Fruit fly (Drosophila melanogaster): ENCODE results near the gene CG45676.
A peak's percentile ranks its signal among the peaks of the same experiment; 100 is the strongest.

CG45676 gene

dm6 chr3R:11418568-11418967 lies at the start of gene CG45676, which contains the start of gene bumpel:
Gene CG45676, plus strand, starts transcription at chr3R:11418885.
Gene bumpel, minus strand, starts transcription at chr3R:11418668.
- TF ChIP-seq Pif1B (GFP tag; optimal IDR thresholded peaks at IDR 0.05) (no peak), rn (GFP tag; IDR thresholded peaks at IDR 0.05) (no peak), CG32121 (GFP tag; IDR thresholded peaks at IDR 0.05) (no peak), CG14655 (GFP tag; optimal IDR thresholded peaks at IDR 0.05) (no peak), CG10348 (GFP tag; IDR thresholded peaks at IDR 0.05) (no peak), CG17806 (tag; optimal IDR thresholded peaks at IDR 0.05) (no peak), CG15710 (tag; optimal IDR thresholded peaks at IDR 0.05) (no peak)

dm6 chr3R:11370333-11370732 lies 48.4 kb upstream of the CG45676 start:
- TF ChIP-seq Pif1B (GFP tag; optimal IDR thresholded peaks at IDR 0.05) = no peak
- TF ChIP-seq Ets98B (GFP tag; IDR thresholded peaks at IDR 0.05) = no peak
- no peak for TF ChIP-seq CG15710 (tag; optimal IDR thresholded peaks at IDR 0.05)
- no peak for TF ChIP-seq CG10348 (GFP tag; IDR thresholded peaks at IDR 0.05)
- TF ChIP-seq EcR (GFP tag; optimal IDR thresholded peaks at IDR 0.05) = no peak
- TF ChIP-seq CG12605 (GFP tag; IDR thresholded peaks at IDR 0.05) = no peak
- no peak for TF ChIP-seq fd96Ca (GFP tag; IDR thresholded peaks at IDR 0.05)
- TF ChIP-seq Snoo (tag; optimal IDR thresholded peaks at IDR 0.05) = no peak
- TF ChIP-seq gl (tag; optimal IDR thresholded peaks at IDR 0.05) = no peak
- no peak for TF ChIP-seq Pif1A (GFP tag; optimal IDR thresholded peaks at IDR 0.05)
- no peak for TF ChIP-seq CG17806 (tag; optimal IDR thresholded peaks at IDR 0.05)
- TF ChIP-seq CG32121 (GFP tag; IDR thresholded peaks at IDR 0.05) = no peak
- TF ChIP-seq CG8301 (tag; optimal IDR thresholded peaks at IDR 0.05) = no peak
- no peak for TF ChIP-seq CG4496 (GFP tag; IDR thresholded peaks at IDR 0.05)

- TF ChIP-seq Pif1B (GFP tag; optimal IDR thresholded peaks at IDR 0.05) (no peak), gl (tag; optimal IDR thresholded peaks at IDR 0.05) (no peak), CG4496 (GFP tag; IDR thresholded peaks at IDR 0.05) (no peak), Pif1A (GFP tag; optimal IDR thresholded peaks at IDR 0.05) (no peak), D1 (tag; optimal IDR thresholded peaks at IDR 0.05) (no peak), CG32121 (GFP tag; IDR thresholded peaks at IDR 0.05) (no peak), fd96Ca (GFP tag; IDR thresholded peaks at IDR 0.05) (no peak), rn (GFP tag; IDR thresholded peaks at IDR 0.05) (no peak), Snoo (tag; optimal IDR thresholded peaks at IDR 0.05) (no peak), CG8159 (tag; optimal IDR thresholded peaks at IDR 0.05) (no peak), CG10348 (GFP tag; IDR thresholded peaks at IDR 0.05) (no peak), EcR (GFP tag; optimal IDR thresholded peaks at IDR 0.05) (no peak), CG9948 (tag; optimal IDR thresholded peaks at IDR 0.05) (no peak), CG14655 (GFP tag; optimal IDR thresholded peaks at IDR 0.05) (no peak), Ets98B (GFP tag; IDR thresholded peaks at IDR 0.05) (no peak), CG13204 (GFP tag; optimal IDR thresholded peaks at IDR 0.05) (no peak), CG8301 (tag; optimal IDR thresholded peaks at IDR 0.05) (no peak)
Observed at dm6 chr3R:11370805-11371204, 47.9 kb upstream of the CG45676 start.

- no peak for TF ChIP-seq Ets98B (GFP tag; IDR thresholded peaks at IDR 0.05)
- peak; percentile 5 for TF ChIP-seq Pif1A (GFP tag; optimal IDR thresholded peaks at IDR 0.05)
- no peak for TF ChIP-seq CG8301 (tag; optimal IDR thresholded peaks at IDR 0.05)
- peak; percentile 57 for TF ChIP-seq CG13204 (GFP tag; optimal IDR thresholded peaks at IDR 0.05)
- no peak for TF ChIP-seq Pif1B (GFP tag; optimal IDR thresholded peaks at IDR 0.05)
Observed at dm6 chr3R:11372053-11373016, 46.4 kb upstream of the CG45676 start.

- TF ChIP-seq Ets98B (GFP tag; IDR thresholded peaks at IDR 0.05) (no peak), rn (GFP tag; IDR thresholded peaks at IDR 0.05) (no peak), EcR (GFP tag; optimal IDR thresholded peaks at IDR 0.05) (no peak), CG4496 (GFP tag; IDR thresholded peaks at IDR 0.05) (no peak), CG17806 (tag; optimal IDR thresholded peaks at IDR 0.05) (no peak), CG8159 (tag; optimal IDR thresholded peaks at IDR 0.05) (no peak), gl (tag; optimal IDR thresholded peaks at IDR 0.05) (no peak), CG14655 (GFP tag; optimal IDR thresholded peaks at IDR 0.05) (no peak), CG34367 (tag; optimal IDR thresholded peaks at IDR 0.05) (no peak), CG10348 (GFP tag; IDR thresholded peaks at IDR 0.05) (no peak), CG13204 (GFP tag; optimal IDR thresholded peaks at IDR 0.05) (no peak), CG9948 (tag; optimal IDR thresholded peaks at IDR 0.05) (no peak), Pif1B (GFP tag; optimal IDR thresholded peaks at IDR 0.05) (no peak)
Observed at dm6 chr3R:11375142-11375541, 43.5 kb upstream of the CG45676 start.

- TF ChIP-seq CG9948 (tag; optimal IDR thresholded peaks at IDR 0.05) = no peak
- no peak for TF ChIP-seq Snoo (tag; optimal IDR thresholded peaks at IDR 0.05)
- no peak for TF ChIP-seq rn (GFP tag; IDR thresholded peaks at IDR 0.05)
- TF ChIP-seq CG15710 (tag; optimal IDR thresholded peaks at IDR 0.05) = no peak
- no peak for TF ChIP-seq Ets98B (GFP tag; IDR thresholded peaks at IDR 0.05)
- TF ChIP-seq EcR (GFP tag; optimal IDR thresholded peaks at IDR 0.05) = no peak
- no peak for TF ChIP-seq fd96Ca (GFP tag; IDR thresholded peaks at IDR 0.05)
Observed at dm6 chr3R:11378564-11379112, 40.0 kb upstream of the CG45676 start.
